Worm (Caenorhabditis elegans) whole organism, L3 larva: ENCODE data around the gene Y32F6B.1.

Experiments used
- aly-2 ChIP-seq: fragments of 150-350 bp; optimal IDR thresholded peaks from 2 replicates; lab custom pipeline; 2014; ENCODE audit warnings: missing biosample characterization, missing genetic modification characterization
- ama-1 ChIP-seq: fragments of 150-350 bp; optimal IDR thresholded peaks from 2 replicates; lab custom pipeline; 2018
- ceh-16 ChIP-seq: sonication (generic microtip); optimal IDR thresholded peaks from 2 replicates; lab custom pipeline; 2017; ENCODE audit warnings: missing biosample characterization, missing genetic modification characterization
- ceh-28 ChIP-seq: fragments of 150-350 bp; optimal IDR thresholded peaks from 2 replicates; lab custom pipeline; 2014; ENCODE audit warnings: missing biosample characterization, missing genetic modification reagents, missing genetic modification characterization
- ceh-82 ChIP-seq: fragments of 150-350 bp; optimal IDR thresholded peaks from 2 replicates; lab custom pipeline; 2014; ENCODE audit warnings: missing biosample characterization, missing genetic modification characterization
- daf-12 ChIP-seq: fragments of 150-350 bp; optimal IDR thresholded peaks from 2 replicates; lab custom pipeline; 2014; ENCODE audit warnings: missing biosample characterization, missing genetic modification reagents, missing genetic modification characterization
- egl-27 ChIP-seq: sonication (generic microtip); optimal IDR thresholded peaks from 4 replicates; lab custom pipeline; 2017; ENCODE audit warnings: missing biosample characterization, missing genetic modification reagents, missing genetic modification characterization
- egl-5 ChIP-seq: fragments of 150-350 bp; optimal IDR thresholded peaks from 2 replicates; lab custom pipeline; 2017; ENCODE audit warnings: missing biosample characterization, missing genetic modification reagents, missing genetic modification characterization, inconsistent platforms
- elt-1 ChIP-seq: fragments of 150-350 bp; optimal IDR thresholded peaks from 2 replicates; lab custom pipeline; 2014; ENCODE audit warnings: missing biosample characterization, missing genetic modification characterization
- elt-2 ChIP-seq: sonication (generic microtip); optimal IDR thresholded peaks from 2 replicates; lab custom pipeline; 2016; ENCODE audit warnings: missing genetic modification reagents, mild to moderate bottlenecking, missing genetic modification characterization, missing compliant biosample characterization
- elt-3 ChIP-seq, 3 experiments: fragments of 150-350 bp in 1 of 3; sonication (generic microtip) in 2 of 3; optimal IDR thresholded peaks; 2 replicates in 2 of 3; 4 replicates in 1 of 3; lab custom pipeline; 2014 to 2017; ENCODE audit warnings: missing biosample characterization in 3 of 3, missing genetic modification characterization in 3 of 3
- eor-1 ChIP-seq, 2 experiments: fragments of 150-350 bp; optimal IDR thresholded peaks; 2 replicates each; lab custom pipeline; 2014 to 2018; ENCODE audit warnings: missing biosample characterization in 2 of 2, missing genetic modification characterization in 2 of 2
- fkh-2 ChIP-seq: fragments of 150-350 bp; optimal IDR thresholded peaks from 2 replicates; lab custom pipeline; 2014; ENCODE audit warnings: missing biosample characterization, missing genetic modification reagents, missing genetic modification characterization
- hmg-11 ChIP-seq: sonication (generic microtip); optimal IDR thresholded peaks from 2 replicates; lab custom pipeline; 2016; ENCODE audit warnings: missing genetic modification characterization, missing compliant biosample characterization
- jun-1 ChIP-seq: fragments of 150-350 bp; optimal IDR thresholded peaks from 2 replicates; lab custom pipeline; 2014; ENCODE audit warnings: missing biosample characterization, missing genetic modification reagents, missing genetic modification characterization
- lin-15B ChIP-seq: fragments of 150-350 bp; optimal IDR thresholded peaks from 2 replicates; lab custom pipeline; 2014; ENCODE audit warnings: missing biosample characterization, missing genetic modification characterization
- lin-39 ChIP-seq: fragments of 150-350 bp; optimal IDR thresholded peaks from 2 replicates; lab custom pipeline; 2018; ENCODE audit warnings: missing biosample characterization, missing genetic modification reagents, missing genetic modification characterization
- lsy-12 ChIP-seq: sonication (generic microtip); optimal IDR thresholded peaks from 2 replicates; lab custom pipeline; 2016; ENCODE audit warnings: mild to moderate bottlenecking, missing genetic modification characterization, missing compliant biosample characterization
- mdl-1 ChIP-seq: fragments of 150-350 bp; optimal IDR thresholded peaks from 2 replicates; lab custom pipeline; 2014; ENCODE audit warnings: missing biosample characterization, missing genetic modification characterization
- nhr-12 ChIP-seq: fragments of 150-350 bp; optimal IDR thresholded peaks from 2 replicates; lab custom pipeline; 2014; ENCODE audit warnings: missing biosample characterization, missing genetic modification characterization
- nhr-237 ChIP-seq: fragments of 150-350 bp; optimal IDR thresholded peaks from 2 replicates; lab custom pipeline; 2014; ENCODE audit warnings: missing biosample characterization, missing genetic modification characterization
- nhr-28 ChIP-seq: fragments of 150-350 bp; optimal IDR thresholded peaks from 2 replicates; lab custom pipeline; 2014; ENCODE audit warnings: missing biosample characterization, missing genetic modification characterization
- nhr-67 ChIP-seq: fragments of 150-350 bp; optimal IDR thresholded peaks from 2 replicates; lab custom pipeline; 2014; ENCODE audit warnings: missing biosample characterization, missing genetic modification characterization
- nhr-76 ChIP-seq: fragments of 150-350 bp; sonication (generic microtip); optimal IDR thresholded peaks from 5 replicates; lab custom pipeline; 2014; ENCODE audit warnings: missing biosample characterization, missing genetic modification characterization
- pqm-1 ChIP-seq: fragments of 150-350 bp; optimal IDR thresholded peaks from 2 replicates; lab custom pipeline; 2017; ENCODE audit warnings: missing biosample characterization, missing genetic modification characterization, inconsistent platforms
- sea-2 ChIP-seq: fragments of 150-350 bp; sonication (generic microtip); optimal IDR thresholded peaks from 4 replicates; lab custom pipeline; 2014; ENCODE audit warnings: missing biosample characterization, missing genetic modification reagents, missing genetic modification characterization
- skn-1 ChIP-seq: fragments of 150-350 bp; optimal IDR thresholded peaks from 2 replicates; lab custom pipeline; 2014; ENCODE audit warnings: missing biosample characterization, missing genetic modification characterization
- snpc-4 ChIP-seq: fragments of 150-350 bp; optimal IDR thresholded peaks from 2 replicates; lab custom pipeline; 2014; ENCODE audit warnings: missing biosample characterization, missing genetic modification characterization
- tbx-2 ChIP-seq: sonication (generic microtip); optimal IDR thresholded peaks from 2 replicates; lab custom pipeline; 2016; ENCODE audit warnings: mild to moderate bottlenecking, missing genetic modification characterization, missing compliant biosample characterization
- unc-39 ChIP-seq: sonication (generic microtip); optimal IDR thresholded peaks from 4 replicates; lab custom pipeline; 2017; ENCODE audit warnings: missing biosample characterization, missing genetic modification characterization
- unc-62 ChIP-seq: fragments of 150-350 bp; sonication (generic microtip); optimal IDR thresholded peaks from 4 replicates; lab custom pipeline; 2014; ENCODE audit warnings: missing biosample characterization, missing genetic modification reagents, missing genetic modification characterization
- zag-1 ChIP-seq: fragments of 150-350 bp; optimal IDR thresholded peaks from 2 replicates; lab custom pipeline; 2014; ENCODE audit warnings: missing biosample characterization, missing genetic modification characterization
- ztf-11 ChIP-seq: fragments of 150-350 bp; optimal IDR thresholded peaks from 2 replicates; lab custom pipeline; 2014; ENCODE audit warnings: missing biosample characterization, missing genetic modification characterization

The Y32F6B.1 gene

ce11 chrV:10441135-10442024 is 43.2 kb downstream of the Y32F6B.1 start, which contains the start of gene pap-1 (continued):
- TF ChIP-seq ceh-16 (tag; lab: Kevin White, UChicago) (no peak), mdl-1 (tag; lab: Kevin White, UChicago) (no peak), ztf-11 (tag; lab: Kevin White, UChicago) (no peak), sea-2 (GFP tag; lab: Kevin White, UChicago) (no peak), eor-1 (tag; optimal IDR thresholded peaks at IDR 0.05; lab: Kevin White, UChicago) (no peak), lin-15B (peak; percentile 1), hmg-11 (tag; lab: Kevin White, UChicago) (peak; percentile 60), tbx-2 (tag; lab: Kevin White, UChicago) (no peak), ceh-28 (tag; lab: Kevin White, UChicago) (peak; percentile 76), elt-2 (peak; percentile 21), nhr-12 (tag; lab: Kevin White, UChicago) (no peak), ama-1 (lab: Kevin White, UChicago) (no peak)

- TF ChIP-seq elt-3 (tag; optimal IDR thresholded peaks at IDR 0.05; lab: Kevin White, UChicago) = no peak
- no peak for TF ChIP-seq egl-27
- TF ChIP-seq ceh-82 (tag; lab: Kevin White, UChicago) = no peak
- no peak for TF ChIP-seq elt-1
- no peak for TF ChIP-seq lin-39 (tag; lab: Kevin White, UChicago)
- TF ChIP-seq eor-1 (tag; optimal IDR thresholded peaks at IDR 0.05; lab: Kevin White, UChicago) = no peak
- no peak for TF ChIP-seq skn-1 (tag; lab: Kevin White, UChicago)
- TF ChIP-seq unc-62 (GFP tag; lab: Kevin White, UChicago) = no peak
- TF ChIP-seq lsy-12 (tag; lab: Kevin White, UChicago) = no peak
- no peak for TF ChIP-seq nhr-12 (tag; lab: Kevin White, UChicago)
These were observed 43.8 kb downstream of the Y32F6B.1 start, which contains the start of gene snf-10 for ce11 chrV:10440723-10441122. TSS of gene snf-10 (minus strand) at chrV:10440823.

ce11 chrV:10436612-10437011 is 47.9 kb downstream of the Y32F6B.1 start, which contains the start of gene set-22:
TSS of gene set-22 (plus strand) at chrV:10436912.
- no peak for TF ChIP-seq aly-2 (tag; lab: Kevin White, UChicago)
- no peak for TF ChIP-seq ceh-16 (tag; lab: Kevin White, UChicago)
- TF ChIP-seq egl-5 (tag; lab: Kevin White, UChicago) = no peak
- TF ChIP-seq daf-12 (tag; lab: Kevin White, UChicago) = no peak
- TF ChIP-seq elt-2 = no peak
- no peak for TF ChIP-seq fkh-2 (tag; lab: Kevin White, UChicago)
- no peak for TF ChIP-seq lin-15B
- no peak for TF ChIP-seq unc-39
- no peak for TF ChIP-seq skn-1 (tag; lab: Kevin White, UChicago)
- no peak for TF ChIP-seq ztf-11 (tag; lab: Kevin White, UChicago)
- no peak for TF ChIP-seq nhr-237 (tag; lab: Kevin White, UChicago)
- TF ChIP-seq nhr-67 (tag; lab: Kevin White, UChicago) = no peak
- no peak for TF ChIP-seq snpc-4 (tag; lab: Kevin White, UChicago)
- no peak for TF ChIP-seq ama-1 (lab: Kevin White, UChicago)
- TF ChIP-seq elt-3 (tag; optimal IDR thresholded peaks at IDR 0.05; lab: Kevin White, UChicago) = no peak
- no peak for TF ChIP-seq nhr-28 (tag; lab: Kevin White, UChicago)
- no peak for TF ChIP-seq nhr-76 (tag; lab: Kevin White, UChicago)
- TF ChIP-seq zag-1 = no peak

- TF ChIP-seq nhr-237 (tag; lab: Kevin White, UChicago) = no peak
- TF ChIP-seq pqm-1 (tag; lab: Kevin White, UChicago) = peak; percentile 50
- TF ChIP-seq elt-2 = peak; percentile 57
These were observed 49.3 kb downstream of the Y32F6B.1 start for ce11 chrV:10435198-10435597.

- no peak for TF ChIP-seq jun-1
- TF ChIP-seq elt-2 = peak; percentile 76
- TF ChIP-seq pqm-1 (tag; lab: Kevin White, UChicago) = peak; percentile 23
- TF ChIP-seq, all 47 proteins: peak for 2
These were observed 50.8 kb downstream of the Y32F6B.1 start, which contains the start of gene Y32F6A.4 for ce11 chrV:10433721-10434120. TSS of gene Y32F6A.4 (minus strand) at chrV:10434067.
